Fruit fly (Drosophila melanogaster) whole organism, embryonic: ENCODE data around the gene wfs1.

ENCODE experiments used
- Antp ChIP-seq: fragments of 200-800 bp; sonication (Bioruptor generic); optimal IDR thresholded peaks from 3 replicates; lab custom pipeline; 2016; ENCODE audit warnings: missing biosample characterization, missing genetic modification characterization
- Bteb2 ChIP-seq: fragments of 200-800 bp; sonication (Bioruptor generic); optimal IDR thresholded peaks from 2 replicates; lab custom pipeline; 2016; ENCODE audit warnings: missing biosample characterization, missing genetic modification characterization
- CG10979 ChIP-seq: fragments of 200-800 bp; sonication (Bioruptor generic); optimal IDR thresholded peaks from 2 replicates; lab custom pipeline; 2018; ENCODE audit warnings: missing biosample characterization, mild to moderate bottlenecking, missing genetic modification characterization, moderate library complexity
- CG11504 ChIP-seq: fragments of 200-800 bp; sonication (Bioruptor generic); optimal IDR thresholded peaks from 3 replicates; lab custom pipeline; 2019; ENCODE audit warnings: missing biosample characterization, mild to moderate bottlenecking, missing genetic modification characterization, moderate library complexity
- CG12391 ChIP-seq: fragments of 200-800 bp; sonication (Bioruptor generic); optimal IDR thresholded peaks from 3 replicates; lab custom pipeline; 2018; ENCODE audit warnings: missing biosample characterization, mild to moderate bottlenecking, missing genetic modification characterization, moderate library complexity
- CG12659 ChIP-seq: fragments of 200-800 bp; sonication (Bioruptor generic); optimal IDR thresholded peaks from 3 replicates; lab custom pipeline; 2017; ENCODE audit warnings: mild to moderate bottlenecking, missing biosample characterization, missing genetic modification reagents, missing genetic modification characterization
- CG15011 ChIP-seq: fragments of 200-800 bp; sonication (Bioruptor generic); optimal IDR thresholded peaks from 3 replicates; lab custom pipeline; 2018; ENCODE audit warnings: missing biosample characterization, mild to moderate bottlenecking, missing genetic modification characterization
- CG1603 ChIP-seq: fragments of 200-800 bp; sonication (Bioruptor generic); optimal IDR thresholded peaks from 2 replicates; lab custom pipeline; 2019; ENCODE audit warnings: missing biosample characterization, mild to moderate bottlenecking, missing genetic modification characterization, moderate library complexity
- CG16815 ChIP-seq: fragments of 200-800 bp; sonication (Bioruptor generic); optimal IDR thresholded peaks from 3 replicates; lab custom pipeline; 2017; ENCODE audit warnings: missing biosample characterization, mild to moderate bottlenecking, missing genetic modification characterization
- CG16863 ChIP-seq: fragments of 200-800 bp; sonication (Bioruptor generic); optimal IDR thresholded peaks from 3 replicates; lab custom pipeline; 2016; ENCODE audit warnings: missing biosample characterization, missing genetic modification characterization
- CG30431 ChIP-seq: fragments of 200-800 bp; sonication (Bioruptor generic); optimal IDR thresholded peaks from 2 replicates; lab custom pipeline; 2017; ENCODE audit warnings: missing biosample characterization, missing genetic modification characterization
- CG31388 ChIP-seq: fragments of 200-800 bp; sonication (Bioruptor generic); optimal IDR thresholded peaks from 2 replicates; lab custom pipeline; 2016; ENCODE audit warnings: missing biosample characterization, missing genetic modification characterization
- CG3281 ChIP-seq: fragments of 200-800 bp; sonication (Bioruptor generic); optimal IDR thresholded peaks from 3 replicates; lab custom pipeline; 2017; ENCODE audit warnings: missing biosample characterization, mild to moderate bottlenecking, missing genetic modification characterization
- CG3407 ChIP-seq: fragments of 200-800 bp; sonication (Bioruptor generic); optimal IDR thresholded peaks from 2 replicates; lab custom pipeline; 2018; ENCODE audit warnings: missing biosample characterization, mild to moderate bottlenecking, missing genetic modification characterization
- CG3726 ChIP-seq: fragments of 200-800 bp; sonication (Bioruptor generic); IDR thresholded peaks from 3 replicates; pipeline ENCODE4, ENCODE4 v1.3.6; 2022; ENCODE audit warnings: missing biosample characterization, missing genetic modification characterization
- CG4404 ChIP-seq: fragments of 200-800 bp; sonication (Bioruptor generic); IDR thresholded peaks from 2 replicates; pipeline ENCODE4 v1.3.6; 2022; ENCODE audit warnings: missing biosample characterization, missing genetic modification characterization
- CG5180 ChIP-seq: fragments of 200-800 bp; sonication (Bioruptor generic); optimal IDR thresholded peaks from 3 replicates; lab custom pipeline; 2017; ENCODE audit warnings: missing biosample characterization, missing genetic modification characterization, mild to moderate bottlenecking, moderate library complexity, missing genetic modification reagents
- CG7372 ChIP-seq: fragments of 200-800 bp; sonication (Bioruptor generic); IDR thresholded peaks from 2 replicates; pipeline ENCODE4 v1.3.6; 2022; ENCODE audit warnings: missing biosample characterization, missing genetic modification characterization
- CG7786 ChIP-seq: fragments of 200-800 bp; sonication (Bioruptor generic); optimal IDR thresholded peaks from 2 replicates; lab custom pipeline; 2016; ENCODE audit warnings: missing biosample characterization, missing genetic modification characterization
- CG7839 ChIP-seq: fragments of 200-800 bp; sonication (Bioruptor generic); optimal IDR thresholded peaks from 3 replicates; lab custom pipeline; 2018; ENCODE audit warnings: missing biosample characterization, mild to moderate bottlenecking, missing genetic modification characterization, moderate library complexity
- CG7928 ChIP-seq: fragments of 200-800 bp; sonication (Bioruptor generic); optimal IDR thresholded peaks from 2 replicates; lab custom pipeline; 2017; ENCODE audit warnings: missing biosample characterization, mild to moderate bottlenecking, missing genetic modification characterization
- CG9215 ChIP-seq: fragments of 200-800 bp; sonication (Bioruptor generic); IDR thresholded peaks from 2 replicates; pipeline ENCODE4 v1.3.6; 2022; ENCODE audit warnings: missing biosample characterization, missing genetic modification characterization
- CG9817 ChIP-seq: fragments of 200-800 bp; sonication (Bioruptor generic); optimal IDR thresholded peaks from 2 replicates; lab custom pipeline; 2018; ENCODE audit warnings: missing biosample characterization, mild to moderate bottlenecking, missing genetic modification characterization, moderate library complexity
- Dad ChIP-seq: fragments of 200-800 bp; sonication (Bioruptor generic); optimal IDR thresholded peaks from 3 replicates; lab custom pipeline; 2016; ENCODE audit warnings: missing biosample characterization, missing genetic modification characterization
- Deaf1 ChIP-seq: fragments of 200-800 bp; optimal IDR thresholded peaks from 3 replicates; lab custom pipeline; 2019; ENCODE audit warnings: missing biosample characterization, mild to moderate bottlenecking, missing genetic modification characterization, moderate library complexity
- Fer2 ChIP-seq: fragments of 200-800 bp; sonication (Bioruptor generic); optimal IDR thresholded peaks from 2 replicates; lab custom pipeline; 2018; ENCODE audit warnings: missing biosample characterization, mild to moderate bottlenecking, missing genetic modification characterization, moderate library complexity
- Fer3 ChIP-seq: fragments of 200-800 bp; sonication (Bioruptor generic); optimal IDR thresholded peaks from 2 replicates; lab custom pipeline; 2018; ENCODE audit warnings: missing biosample characterization, mild to moderate bottlenecking, missing genetic modification characterization, moderate library complexity
- H2.0 ChIP-seq: fragments of 200-800 bp; sonication (Bioruptor generic); IDR thresholded peaks from 2 replicates; pipeline ENCODE4 v1.3.6; 2022; ENCODE audit warnings: missing biosample characterization, missing genetic modification characterization
- Hr51 ChIP-seq, 2 experiments: fragments of 200-800 bp; sonication (Bioruptor generic); optimal IDR thresholded peaks; 2 replicates in 1 of 2; 3 replicates in 1 of 2; lab custom pipeline; 2016 to 2018; ENCODE audit warnings: missing biosample characterization in 2 of 2, missing genetic modification characterization in 2 of 2, mild to moderate bottlenecking in 1 of 2, moderate library complexity in 1 of 2
- Lhr ChIP-seq: fragments of 200-800 bp; sonication (Bioruptor generic); optimal IDR thresholded peaks from 3 replicates; lab custom pipeline; 2017; ENCODE audit warnings: mild to moderate bottlenecking, missing biosample characterization, missing genetic modification reagents, missing genetic modification characterization
- NK7.1 ChIP-seq: fragments of 200-800 bp; sonication (Bioruptor generic); optimal IDR thresholded peaks from 3 replicates; lab custom pipeline; 2016; ENCODE audit warnings: missing biosample characterization, missing genetic modification characterization
- Xrp1 ChIP-seq: fragments of 200-800 bp; sonication (Bioruptor generic); IDR thresholded peaks from 2 replicates; pipeline ENCODE4 v1.3.6; 2022; ENCODE audit warnings: missing biosample characterization, missing genetic modification characterization
- btn ChIP-seq: fragments of 200-800 bp; sonication (Bioruptor generic); optimal IDR thresholded peaks from 2 replicates; lab custom pipeline; 2016; ENCODE audit warnings: missing biosample characterization, missing genetic modification characterization
- grau ChIP-seq: fragments of 200-800 bp; optimal IDR thresholded peaks from 3 replicates; lab custom pipeline; 2019; ENCODE audit warnings: missing biosample characterization, mild to moderate bottlenecking, missing genetic modification characterization, moderate library complexity
- knrl ChIP-seq: fragments of 200-800 bp; sonication (Bioruptor generic); IDR thresholded peaks from 3 replicates; pipeline ENCODE4 v1.3.6; 2022; ENCODE audit warnings: missing biosample characterization, missing genetic modification characterization; ENCODE audit not compliant: partially characterized antibody
- lov ChIP-seq, 2 experiments: fragments of 200-800 bp in 1 of 2; fragments of >200 bp in 1 of 2; sonication (Bioruptor generic) in 1 of 2; IDR thresholded peaks in 1 of 2; optimal IDR thresholded peaks in 1 of 2; 2 replicates in 1 of 2; 3 replicates in 1 of 2; pipeline versions ENCODE4 v1.3.6 to Lab custom; 2017 to 2022; ENCODE audit warnings: missing biosample characterization in 1 of 2, missing genetic modification characterization in 1 of 2
- pnt ChIP-seq: fragments of 200-800 bp; sonication (Bioruptor generic); optimal IDR thresholded peaks from 3 replicates; lab custom pipeline; 2016; ENCODE audit warnings: missing biosample characterization, missing genetic modification characterization
- prd ChIP-seq, 3 experiments: fragments of >200 bp in 2 of 3; fragments of 200-800 bp in 1 of 3; sonication (Bioruptor generic) in 1 of 3; optimal IDR thresholded peaks in 2 of 3; IDR thresholded peaks in 1 of 3; 2 replicates in 2 of 3; 3 replicates in 1 of 3; pipeline versions ENCODE4 v1.3.6 to Lab custom; 2017 to 2022; ENCODE audit warnings: missing biosample characterization in 1 of 3, missing genetic modification characterization in 1 of 3
- row ChIP-seq: fragments of 200-800 bp; sonication (Bioruptor generic); IDR thresholded peaks from 3 replicates; pipeline ENCODE4 v1.3.6; 2022; ENCODE audit warnings: missing biosample characterization, missing genetic modification characterization
- schlank ChIP-seq: fragments of 200-800 bp; sonication (Bioruptor generic); optimal IDR thresholded peaks from 2 replicates; lab custom pipeline; 2018; ENCODE audit warnings: missing biosample characterization, mild to moderate bottlenecking, missing genetic modification characterization
- sima ChIP-seq: fragments of 200-800 bp; sonication (Bioruptor generic); optimal IDR thresholded peaks from 2 replicates; lab custom pipeline; 2016; ENCODE audit warnings: missing biosample characterization, missing genetic modification characterization
- sisA ChIP-seq: fragments of 200-800 bp; sonication (Bioruptor generic); IDR thresholded peaks from 2 replicates; pipeline ENCODE4 v1.3.6; 2022; ENCODE audit warnings: missing biosample characterization, missing genetic modification characterization
- slbo ChIP-seq: fragments of 200-800 bp; sonication (Bioruptor generic); IDR thresholded peaks from 2 replicates; pipeline ENCODE4 v1.3.6; 2022; ENCODE audit warnings: missing biosample characterization, missing genetic modification characterization
- sob ChIP-seq: fragments of 200-800 bp; sonication (Bioruptor generic); IDR thresholded peaks from 2 replicates; pipeline ENCODE4 v1.3.6; 2022; ENCODE audit warnings: missing biosample characterization, missing genetic modification characterization
- trem ChIP-seq: fragments of 200-800 bp; optimal IDR thresholded peaks from 3 replicates; lab custom pipeline; 2019; ENCODE audit warnings: missing biosample characterization, mild to moderate bottlenecking, missing genetic modification characterization, moderate library complexity
- usp ChIP-seq: fragments of >200 bp; optimal IDR thresholded peaks from 2 replicates; lab custom pipeline; 2017; ENCODE audit warnings: missing biosample characterization, missing genetic modification characterization
- vvl ChIP-seq: fragments of 200-800 bp; sonication (Bioruptor generic); IDR thresholded peaks from 2 replicates; pipeline ENCODE4 v1.3.6; 2022; ENCODE audit warnings: missing biosample characterization, missing genetic modification characterization
- zen ChIP-seq: fragments of 200-800 bp; sonication (Bioruptor generic); optimal IDR thresholded peaks from 3 replicates; lab custom pipeline; 2018; ENCODE audit warnings: missing biosample characterization, mild to moderate bottlenecking, missing genetic modification characterization, moderate library complexity

The wfs1 gene

dm6 chr3R:22720808-22721306, 30.7 kb upstream of the wfs1 start, which contains the start of gene wge (continued):
- TF ChIP-seq CG10979 (tag; lab: Kevin White, UChicago) = no peak
- TF ChIP-seq NK7.1 (GFP tag; lab: Kevin White, UChicago) = no peak
- no peak for TF ChIP-seq CG7786 (GFP tag; lab: Kevin White, UChicago)
- no peak for TF ChIP-seq CG15011 (GFP tag; lab: Kevin White, UChicago)
- TF ChIP-seq CG16815 (GFP tag; lab: Kevin White, UChicago) = no peak
- no peak for TF ChIP-seq btn (GFP tag; lab: Kevin White, UChicago)
- TF ChIP-seq CG3407 = no peak
- no peak for TF ChIP-seq CG4404 (GFP tag; lab: Robert Waterston, UW)

- TF ChIP-seq CG7839 (tag; lab: Kevin White, UChicago) (peak; percentile 55), sob (no peak), Dad (GFP tag; lab: Kevin White, UChicago) (no peak), trem (tag; lab: Kevin White, UChicago) (peak; percentile 37), CG9817 (tag; lab: Kevin White, UChicago) (peak; percentile 23), row (GFP tag; lab: Robert Waterston, UW) (peak; percentile 68), Hr51 (GFP tag; optimal IDR thresholded peaks at IDR 0.05; lab: Kevin White, UChicago) (peak in 1 of 2 experiments; percentile 41), CG7928 (GFP tag; lab: Kevin White, UChicago) (no peak), Xrp1 (GFP tag; lab: Robert Waterston, UW) (peak; percentile 60), grau (tag; lab: Kevin White, UChicago) (peak; percentile 33), CG16863 (no peak), H2.0 (GFP tag; lab: Robert Waterston, UW) (peak; percentile 34), CG1603 (tag; lab: Kevin White, UChicago) (peak; percentile 47), Antp (no peak), vvl (0 out of 2 replicates have a peak, but pooled peaks have one; percentile 23), knrl (no peak), schlank (tag; lab: Kevin White, UChicago) (no peak), CG12391 (tag; lab: Kevin White, UChicago) (peak; percentile 14), sisA (GFP tag; lab: Robert Waterston, UW) (peak; percentile 44; the same call in 1 of the 2 replicates), CG11504 (tag; lab: Kevin White, UChicago) (peak; percentile 64), slbo (0 out of 2 replicates have a peak, but pooled peaks have one; percentile 18), CG3726 (GFP tag; lab: Robert Waterston, UW) (no peak), Fer3 (peak; percentile 16), sima (no peak), lov (optimal IDR thresholded peaks at IDR 0.05; lab: Kevin White, UChicago) (no peak), lov (GFP tag; IDR thresholded peaks at IDR 0.05; lab: Robert Waterston, UW) (no peak), prd (optimal IDR thresholded peaks at IDR 0.05; lab: Kevin White, UChicago) (no peak), prd (GFP tag; IDR thresholded peaks at IDR 0.05; lab: Robert Waterston, UW) (0 out of 3 replicates have a peak, but pooled peaks have one; percentile 23), CG12659 (GFP tag; lab: Kevin White, UChicago) (no peak), pnt (GFP tag; lab: Kevin White, UChicago) (peak; percentile 27), Fer2 (tag; lab: Kevin White, UChicago) (no peak), CG9215 (GFP tag; lab: Robert Waterston, UW) (no peak), CG3281 (GFP tag; lab: Kevin White, UChicago) (no peak), CG30431 (GFP tag; lab: Kevin White, UChicago) (no peak), Lhr (GFP tag; lab: Kevin White, UChicago) (no peak), CG31388 (GFP tag; lab: Kevin White, UChicago) (no peak), usp (GFP tag; lab: Kevin White, UChicago) (no peak), Deaf1 (tag; lab: Kevin White, UChicago) (no peak), CG5180 (GFP tag; lab: Kevin White, UChicago) (peak; percentile 14), Bteb2 (GFP tag; lab: Kevin White, UChicago) (no peak), CG7372 (GFP tag; lab: Robert Waterston, UW) (no peak), zen (tag; lab: Kevin White, UChicago) (peak; percentile 16)
Observed at dm6 chr3R:22719607-22719949, 29.4 kb upstream of the wfs1 start.
